Worm (Caenorhabditis elegans): ENCODE data around the gene F55B12.2.

ce11 chrV:13787948-13788681 lies 28.7 kb downstream of the F55B12.2 start:
- TF ChIP-seq ztf-11 (tag; optimal IDR thresholded peaks at IDR 0.05) (no peak), nhr-76 (tag; optimal IDR thresholded peaks at IDR 0.05) (no peak), fkh-10 (GFP tag; optimal IDR thresholded peaks at IDR 0.05) (no peak), mdl-1 (tag; optimal IDR thresholded peaks at IDR 0.05) (no peak), lin-15B (tag; optimal IDR thresholded peaks at IDR 0.05) (no peak), nhr-28 (tag; optimal IDR thresholded peaks at IDR 0.05) (no peak), ceh-16 (tag; optimal IDR thresholded peaks at IDR 0.05) (no peak), hmg-11 (tag; optimal IDR thresholded peaks at IDR 0.05) (no peak)
